Fruit fly (Drosophila melanogaster) whole organism, prepupa: ENCODE data around the gene CG18810.

Source experiments
- CG16779 ChIP-seq: fragments of 200-800 bp; sonication (Bioruptor generic); optimal IDR thresholded peaks from 3 replicates; lab custom pipeline; 2017; ENCODE audit warnings: missing biosample characterization, mild to moderate bottlenecking, missing genetic modification characterization
- CG9139 ChIP-seq: fragments of 200-800 bp; sonication (Bioruptor generic); optimal IDR thresholded peaks from 3 replicates; lab custom pipeline; 2017; ENCODE audit warnings: missing biosample characterization, mild to moderate bottlenecking, missing genetic modification characterization
- Eip78C ChIP-seq: fragments of 200-800 bp; sonication (Bioruptor generic); peaks from one replicate; lab custom pipeline; 2016; ENCODE audit warnings: missing biosample characterization, missing genetic modification characterization
- OdsH ChIP-seq: fragments of 200-800 bp; sonication (Bioruptor generic); optimal IDR thresholded peaks from 3 replicates; lab custom pipeline; 2016; ENCODE audit warnings: missing biosample characterization, missing genetic modification characterization
- Smox ChIP-seq: fragments of 200-800 bp; sonication (Bioruptor generic); optimal IDR thresholded peaks from 3 replicates; lab custom pipeline; 2016; ENCODE audit warnings: missing biosample characterization, missing genetic modification characterization
- fd85E ChIP-seq: fragments of 200-800 bp; sonication (Bioruptor generic); optimal IDR thresholded peaks from 3 replicates; lab custom pipeline; 2016; ENCODE audit warnings: missing biosample characterization, missing genetic modification characterization
- lz ChIP-seq: fragments of 200-800 bp; sonication (Bioruptor generic); optimal IDR thresholded peaks from 3 replicates; lab custom pipeline; 2016; ENCODE audit warnings: missing biosample characterization, missing genetic modification characterization

DNA sequence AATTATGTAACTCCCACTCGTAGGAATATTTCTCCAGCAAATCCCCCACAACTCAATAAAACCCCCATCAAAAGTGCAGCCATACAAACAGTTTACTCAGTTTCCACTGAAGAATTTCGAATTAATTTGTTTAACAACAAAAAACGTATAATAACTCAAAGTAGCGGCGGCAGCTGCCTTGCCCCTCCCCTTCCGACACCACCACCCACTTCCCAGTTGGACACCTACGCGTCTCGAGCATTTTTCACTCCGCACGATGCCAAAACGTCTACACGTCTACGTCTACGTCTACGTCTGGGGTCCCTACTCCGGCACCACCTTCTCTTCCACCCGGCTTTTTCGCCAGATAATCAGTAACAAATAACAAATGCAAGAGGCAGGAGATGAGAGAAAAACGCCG is 22.5 kb downstream of the CG18810 start:
- TF ChIP-seq lz (GFP tag; lab: Kevin White, UChicago): no peak
- TF ChIP-seq OdsH: no peak
- TF ChIP-seq Smox: no peak
- no peak for TF ChIP-seq Eip78C (GFP tag; lab: Kevin White, UChicago)
- TF ChIP-seq fd85E (GFP tag; lab: Kevin White, UChicago): no peak
- TF ChIP-seq CG16779: no peak
- TF ChIP-seq CG9139: no peak
